Worm (Caenorhabditis elegans) whole organism, L1 larva: Measurements from ENCODE around the gene C44C10.15.

Source experiments
- C34B4.2 ChIP-seq: sonication (generic microtip); optimal IDR thresholded peaks from 2 replicates; lab custom pipeline; 2017; ENCODE audit warnings: mild to moderate bottlenecking, missing genetic modification characterization, missing compliant biosample characterization
- alr-1 ChIP-seq: fragments of 200-800 bp; sonication (Bioruptor generic); optimal IDR thresholded peaks from 2 replicates; lab custom pipeline; 2018; ENCODE audit warnings: borderline replicate concordance, mild to moderate bottlenecking, missing genetic modification characterization, missing compliant biosample characterization
- blmp-1 ChIP-seq: fragments of 150-350 bp; optimal IDR thresholded peaks from 2 replicates; lab custom pipeline; 2014; ENCODE audit warnings: missing biosample characterization, missing genetic modification characterization
- ces-1 ChIP-seq: fragments of 150-350 bp; optimal IDR thresholded peaks from 2 replicates; lab custom pipeline; 2014; ENCODE audit warnings: missing biosample characterization, missing genetic modification reagents, missing genetic modification characterization
- egl-13 ChIP-seq: sonication (generic microtip); optimal IDR thresholded peaks from 2 replicates; lab custom pipeline; 2016; ENCODE audit warnings: missing genotype, missing genetic modification reagents, missing genetic modification characterization, missing compliant biosample characterization
- egl-27 ChIP-seq, 2 experiments: fragments of 150-350 bp in 1 of 2; sonication (generic microtip); optimal IDR thresholded peaks; 3 replicates each; lab custom pipeline; 2017 to 2018; ENCODE audit warnings: missing biosample characterization in 2 of 2, missing genetic modification characterization in 2 of 2, missing genetic modification reagents in 2 of 2
- jun-1 ChIP-seq: fragments of 150-350 bp; optimal IDR thresholded peaks from 2 replicates; lab custom pipeline; 2014; ENCODE audit warnings: missing biosample characterization, missing genetic modification reagents, missing genetic modification characterization
- lin-14 ChIP-seq: fragments of 200-800 bp; sonication (Bioruptor generic); optimal IDR thresholded peaks from 2 replicates; lab custom pipeline; 2018; ENCODE audit warnings: mild to moderate bottlenecking, missing genetic modification characterization, moderate library complexity, missing compliant biosample characterization
- nhr-11 ChIP-seq: fragments of 150-350 bp; optimal IDR thresholded peaks from 2 replicates; lab custom pipeline; 2014; ENCODE audit warnings: missing biosample characterization, missing genetic modification characterization
- nhr-77 ChIP-seq: fragments of 150-350 bp; optimal IDR thresholded peaks from 2 replicates; lab custom pipeline; 2014; ENCODE audit warnings: missing biosample characterization, missing genetic modification characterization
- unc-62 ChIP-seq: fragments of 150-350 bp; optimal IDR thresholded peaks from 2 replicates; lab custom pipeline; 2014; ENCODE audit warnings: missing biosample characterization, missing genetic modification reagents, missing genetic modification characterization
- zag-1 ChIP-seq: fragments of 150-350 bp; optimal IDR thresholded peaks from 2 replicates; lab custom pipeline; 2014; ENCODE audit warnings: missing biosample characterization, missing genetic modification characterization
- zip-4 ChIP-seq: fragments of 200-800 bp; sonication (Bioruptor generic); optimal IDR thresholded peaks from 2 replicates; lab custom pipeline; 2018; ENCODE audit warnings: mild to moderate bottlenecking, missing genetic modification characterization, moderate library complexity, missing compliant biosample characterization
- ztf-11 ChIP-seq, 2 experiments: sonication (generic microtip); optimal IDR thresholded peaks; 2 replicates each; lab custom pipeline; 2016 to 2017; ENCODE audit warnings: missing genetic modification characterization in 2 of 2, missing biosample characterization in 1 of 2, missing compliant biosample characterization in 1 of 2

- TF ChIP-seq C34B4.2 (tag; lab: Kevin White, UChicago) (no peak), ces-1 (no peak), alr-1 (tag; lab: Kevin White, UChicago) (no peak), egl-13 (tag; lab: Kevin White, UChicago) (no peak), egl-27 (tag; optimal IDR thresholded peaks at IDR 0.05; lab: Kevin White, UChicago) (no peak), blmp-1 (tag; lab: Kevin White, UChicago) (peak; percentile 55), nhr-77 (tag; lab: Kevin White, UChicago) (no peak), zip-4 (GFP tag; lab: Kevin White, UChicago) (no peak), unc-62 (no peak), lin-14 (GFP tag; lab: Kevin White, UChicago) (peak; percentile 85), zag-1 (tag; lab: Kevin White, UChicago) (no peak), nhr-11 (tag; lab: Kevin White, UChicago) (no peak), jun-1 (no peak), ztf-11 (tag; optimal IDR thresholded peaks at IDR 0.05; lab: Kevin White, UChicago) (no peak)
These were observed 7.1 kb downstream of the C44C10.15 start, which contains the start of gene smcl-1 for ce11 chrX:11693092-11693491.
